Fruit fly (Drosophila melanogaster) whole organism, pupa: ENCODE data around the gene Pgd.

Experiments
- CG10348 ChIP-seq: fragments of 200-800 bp; sonication (Bioruptor generic); IDR thresholded peaks from 2 replicates; pipeline ENCODE4 v1.3.6; 2022; ENCODE audit warnings: missing biosample characterization, missing genetic modification characterization
- CG12605 ChIP-seq: fragments of 200-800 bp; sonication (Bioruptor generic); IDR thresholded peaks from 2 replicates; pipeline ENCODE4 v1.3.6; 2022; ENCODE audit warnings: missing biosample characterization, missing genetic modification characterization
- CG13204 ChIP-seq: fragments of 200-800 bp; sonication (Bioruptor generic); optimal IDR thresholded peaks from 2 replicates; lab custom pipeline; 2018; ENCODE audit warnings: missing biosample characterization, mild to moderate bottlenecking, missing genetic modification characterization, moderate library complexity
- CG14655 ChIP-seq: fragments of 200-800 bp; sonication (Bioruptor generic); optimal IDR thresholded peaks from 3 replicates; lab custom pipeline; 2017; ENCODE audit warnings: mild to moderate bottlenecking, missing biosample characterization, missing genetic modification reagents, missing genetic modification characterization
- CG15710 ChIP-seq: fragments of 200-800 bp; sonication (Bioruptor generic); optimal IDR thresholded peaks from 2 replicates; lab custom pipeline; 2018; ENCODE audit warnings: missing biosample characterization, mild to moderate bottlenecking, missing genetic modification characterization, moderate library complexity
- CG17806 ChIP-seq: fragments of 200-800 bp; sonication (Bioruptor generic); optimal IDR thresholded peaks from 2 replicates; lab custom pipeline; 2018; ENCODE audit warnings: missing biosample characterization, mild to moderate bottlenecking, missing genetic modification characterization, moderate library complexity
- CG32121 ChIP-seq: fragments of 200-800 bp; sonication (Bioruptor generic); IDR thresholded peaks from 2 replicates; pipeline ENCODE4 v1.3.6; 2022; ENCODE audit warnings: missing biosample characterization, missing genetic modification characterization
- CG34367 ChIP-seq: fragments of 200-800 bp; sonication (Bioruptor generic); optimal IDR thresholded peaks from 2 replicates; lab custom pipeline; 2018; ENCODE audit warnings: missing biosample characterization, mild to moderate bottlenecking, missing genetic modification characterization
- CG4496 ChIP-seq: fragments of 200-800 bp; sonication (Bioruptor generic); IDR thresholded peaks from 3 replicates; pipeline ENCODE4 v1.3.6; 2022; ENCODE audit warnings: missing biosample characterization, missing genetic modification characterization
- CG8159 ChIP-seq: fragments of 200-800 bp; sonication (Bioruptor generic); optimal IDR thresholded peaks from 3 replicates; lab custom pipeline; 2018; ENCODE audit warnings: missing biosample characterization, mild to moderate bottlenecking, missing genetic modification characterization, moderate library complexity
- CG8301 ChIP-seq: fragments of 200-800 bp; sonication (Bioruptor generic); optimal IDR thresholded peaks from 2 replicates; lab custom pipeline; 2018; ENCODE audit warnings: missing biosample characterization, mild to moderate bottlenecking, missing genetic modification characterization
- CG9948 ChIP-seq: fragments of 200-800 bp; sonication (Bioruptor generic); optimal IDR thresholded peaks from 2 replicates; lab custom pipeline; 2018; ENCODE audit warnings: missing biosample characterization, mild to moderate bottlenecking, missing genetic modification characterization, moderate library complexity
- D1 ChIP-seq: fragments of 200-800 bp; sonication (Bioruptor generic); optimal IDR thresholded peaks from 2 replicates; lab custom pipeline; 2018; ENCODE audit warnings: missing biosample characterization, mild to moderate bottlenecking, missing genetic modification characterization, moderate library complexity
- EcR ChIP-seq: fragments of 200-800 bp; sonication (Bioruptor generic); optimal IDR thresholded peaks from 3 replicates; lab custom pipeline; 2019; ENCODE audit warnings: missing biosample characterization, missing genetic modification characterization, mild to moderate bottlenecking, moderate library complexity, missing genetic modification reagents
- Ets98B ChIP-seq: fragments of 200-800 bp; sonication (Bioruptor generic); IDR thresholded peaks from 2 replicates; pipeline ENCODE4 v1.3.6; 2022; ENCODE audit warnings: missing biosample characterization, missing genetic modification characterization
- Pif1A ChIP-seq: fragments of 200-800 bp; sonication (Bioruptor generic); optimal IDR thresholded peaks from 3 replicates; lab custom pipeline; 2016; ENCODE audit warnings: missing biosample characterization, missing genetic modification characterization
- Pif1B ChIP-seq: fragments of 200-800 bp; sonication (Bioruptor generic); optimal IDR thresholded peaks from 3 replicates; lab custom pipeline; 2016; ENCODE audit warnings: missing biosample characterization, missing genetic modification characterization
- Snoo ChIP-seq: fragments of 200-800 bp; sonication (Bioruptor generic); optimal IDR thresholded peaks from 3 replicates; lab custom pipeline; 2017; ENCODE audit warnings: missing biosample characterization, mild to moderate bottlenecking, missing genetic modification characterization, inconsistent platforms
- fd96Ca ChIP-seq: fragments of 200-800 bp; sonication (Bioruptor generic); IDR thresholded peaks from 3 replicates; pipeline ENCODE4 v1.3.6; 2022; ENCODE audit warnings: missing biosample characterization, missing genetic modification characterization
- gl ChIP-seq: fragments of 200-800 bp; sonication (Bioruptor generic); optimal IDR thresholded peaks from 2 replicates; lab custom pipeline; 2018; ENCODE audit warnings: missing biosample characterization, mild to moderate bottlenecking, missing genetic modification characterization
- rn ChIP-seq: fragments of 200-800 bp; sonication (Bioruptor generic); IDR thresholded peaks from 2 replicates; pipeline ENCODE4 v1.3.6; 2022; ENCODE audit warnings: missing biosample characterization, missing genetic modification characterization

The Pgd gene

DNA sequence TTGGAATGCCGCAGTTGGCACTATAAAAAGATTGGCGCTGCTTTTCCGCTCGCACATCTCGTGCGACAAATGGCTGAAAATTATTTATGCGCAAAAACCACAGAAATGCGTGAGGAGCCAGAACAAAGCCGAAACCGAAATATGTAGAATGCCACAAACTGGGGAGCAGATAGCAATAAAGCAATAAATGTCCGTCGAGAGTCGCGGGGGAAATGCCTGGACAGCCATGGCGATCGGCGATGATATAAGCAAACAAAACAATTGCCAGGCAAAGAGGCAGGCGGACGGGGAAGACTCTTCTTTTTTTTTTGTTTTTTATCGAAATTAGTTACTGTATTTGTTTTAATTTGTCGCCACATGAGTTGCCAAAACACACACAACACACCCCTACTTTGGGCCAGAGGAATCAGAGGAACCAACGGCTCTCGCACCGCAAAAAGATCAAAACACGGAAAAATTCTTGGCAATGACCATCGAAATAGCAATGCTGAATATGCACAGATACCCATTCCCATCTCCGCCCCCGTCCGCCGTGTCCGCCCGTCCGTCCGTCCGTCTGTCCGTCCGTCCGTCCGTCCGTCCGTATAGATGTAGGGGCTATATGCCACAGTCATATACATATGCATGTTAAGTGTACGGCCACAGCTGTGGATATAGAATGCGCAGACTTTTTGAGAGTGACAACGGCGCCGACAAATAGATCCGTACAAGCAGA is 23.7 kb downstream of the Pgd start:
- TF ChIP-seq CG8159 (tag; lab: Kevin White, UChicago) (no peak), CG13204 (GFP tag; lab: Kevin White, UChicago) (no peak), CG32121 (peak; percentile 62), CG10348 (GFP tag; lab: Robert Waterston, UW) (no peak), D1 (tag; lab: Kevin White, UChicago) (no peak)

DNA sequence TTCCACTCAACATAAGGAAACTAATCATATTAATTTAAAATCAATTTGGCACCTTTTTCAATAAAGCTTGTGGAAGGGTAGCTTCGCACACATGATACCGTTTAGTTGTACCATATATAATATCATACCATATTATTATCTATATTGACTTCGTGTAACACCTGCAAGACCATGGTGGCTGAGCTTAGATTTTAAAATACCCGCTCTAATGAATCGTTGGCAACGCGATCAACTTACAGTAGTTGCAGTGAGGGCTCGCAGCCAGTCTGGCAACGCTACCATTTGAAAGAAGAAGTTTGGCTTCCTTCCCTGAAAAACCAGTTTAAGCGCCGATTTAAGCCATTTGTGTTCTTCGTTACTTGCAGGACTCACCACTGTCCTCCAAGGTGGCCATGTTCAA is 25.5 kb downstream of the Pgd start:
- TF ChIP-seq CG8301 (tag; lab: Kevin White, UChicago) (no peak), Pif1A (GFP tag; lab: Kevin White, UChicago) (no peak), CG10348 (GFP tag; lab: Robert Waterston, UW) (no peak), gl (tag; lab: Kevin White, UChicago) (no peak), EcR (GFP tag; lab: Kevin White, UChicago) (no peak), Snoo (tag; lab: Kevin White, UChicago) (no peak), Ets98B (GFP tag; lab: Robert Waterston, UW) (no peak)

DNA sequence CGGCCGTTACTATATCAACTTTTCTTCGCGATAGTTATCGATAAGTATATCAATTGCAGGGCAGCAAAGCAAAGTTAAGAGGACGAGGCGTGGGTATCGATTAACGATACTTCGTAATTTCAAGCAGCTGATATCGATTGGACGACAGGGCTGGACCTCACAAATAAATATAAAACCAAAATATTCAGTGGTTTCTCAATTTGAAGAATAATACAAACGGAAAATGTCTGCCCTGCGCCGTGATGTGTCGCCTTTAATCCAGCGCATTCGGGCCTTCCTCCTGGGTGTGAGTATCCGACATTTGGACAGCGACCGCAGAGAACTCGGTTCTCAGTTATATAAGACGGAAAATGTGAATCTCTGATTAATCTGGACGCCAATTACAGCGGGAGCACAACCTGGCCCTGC is 27.5 kb downstream of the Pgd start, which contains the start of gene ND-B14.5A:
TSS of gene ND-B14.5A (plus strand) at position 107 of the 408 bp plus-strand sequence.
- no peak for TF ChIP-seq CG9948 (tag; lab: Kevin White, UChicago)
- TF ChIP-seq CG4496 (GFP tag; lab: Robert Waterston, UW), result 0 out of 3 replicates have a peak, but pooled peaks have one; percentile 18
- TF ChIP-seq, all 21 proteins: peak for 1

DNA sequence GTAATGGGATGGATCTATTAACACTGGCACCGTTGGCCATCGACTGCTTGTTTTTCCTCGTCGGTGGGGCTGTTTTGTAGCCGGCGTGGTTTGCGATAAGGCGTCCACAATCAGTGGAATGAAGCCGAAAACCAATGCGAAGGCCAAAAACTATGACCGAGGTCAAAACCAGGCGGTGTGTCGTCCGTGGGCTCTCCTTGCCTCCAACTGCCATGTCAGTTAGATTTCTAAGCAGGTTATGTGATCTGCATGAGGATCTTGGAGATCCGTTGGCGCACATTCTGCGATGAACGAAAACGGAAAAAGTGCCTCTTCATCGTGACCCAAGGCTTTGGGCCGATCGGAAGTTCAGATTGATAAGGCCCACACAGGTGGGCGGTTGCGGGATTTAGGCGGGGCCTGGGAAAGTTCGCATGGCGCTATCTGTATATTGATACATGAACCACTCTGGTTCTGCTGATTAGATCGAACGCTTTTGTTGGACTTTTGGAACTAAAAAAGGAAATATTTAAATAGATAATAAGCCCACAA is 30.4 kb downstream of the Pgd start, which contains the start of gene Cyp4d14:
TSS of gene Cyp4d14 (minus strand) at position 51 of the 531 bp plus-strand sequence.
- no peak for TF ChIP-seq CG8159 (tag; lab: Kevin White, UChicago)
- TF ChIP-seq CG17806 (tag; lab: Kevin White, UChicago), result no peak
- TF ChIP-seq fd96Ca (GFP tag; lab: Robert Waterston, UW), result no peak
- TF ChIP-seq EcR (GFP tag; lab: Kevin White, UChicago), result no peak
- no peak for TF ChIP-seq Pif1B (GFP tag; lab: Kevin White, UChicago)
- TF ChIP-seq CG4496 (GFP tag; lab: Robert Waterston, UW), result no peak
- TF ChIP-seq CG8301 (tag; lab: Kevin White, UChicago), result no peak
- no peak for TF ChIP-seq CG34367 (tag; lab: Kevin White, UChicago)
- no peak for TF ChIP-seq CG10348 (GFP tag; lab: Robert Waterston, UW)
- no peak for TF ChIP-seq rn
- TF ChIP-seq Snoo (tag; lab: Kevin White, UChicago), result no peak
- TF ChIP-seq CG14655, result no peak
- TF ChIP-seq CG15710, result no peak
- TF ChIP-seq Pif1A (GFP tag; lab: Kevin White, UChicago), result no peak
- TF ChIP-seq CG32121, result no peak

DNA sequence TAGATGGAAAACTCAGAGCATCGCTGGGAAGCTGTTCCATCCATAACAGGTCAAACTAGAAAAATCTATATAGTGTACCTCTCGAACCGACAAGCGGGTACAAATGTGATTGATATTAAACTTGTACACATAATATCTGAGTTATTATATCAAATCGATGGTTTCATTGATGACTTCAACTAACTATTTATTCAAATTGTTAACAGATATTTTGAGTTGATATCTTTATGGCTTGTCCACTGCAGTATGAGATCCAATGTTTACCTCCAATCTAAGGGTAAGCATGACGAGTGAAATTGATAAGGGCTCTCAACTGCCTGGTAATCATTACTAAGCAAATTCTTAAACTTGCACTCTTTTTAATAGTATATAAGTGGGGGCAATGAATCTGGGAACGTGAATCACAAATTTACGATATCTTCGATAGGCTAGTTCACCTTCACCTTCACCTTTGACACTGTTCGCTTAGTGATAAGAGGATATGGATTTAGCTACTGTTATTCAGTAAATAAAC is 31.1 kb downstream of the Pgd start, which contains the start of gene Cyp4d2:
TSS of gene Cyp4d2 (plus strand) at position 51 of the 514 bp plus-strand sequence.
- no peak for TF ChIP-seq Pif1B (GFP tag; lab: Kevin White, UChicago)
- TF ChIP-seq CG8301 (tag; lab: Kevin White, UChicago), result no peak
- TF ChIP-seq CG17806 (tag; lab: Kevin White, UChicago), result no peak
- TF ChIP-seq rn, result no peak
- no peak for TF ChIP-seq CG14655
- TF ChIP-seq gl (tag; lab: Kevin White, UChicago), result no peak
- no peak for TF ChIP-seq CG13204 (GFP tag; lab: Kevin White, UChicago)
- TF ChIP-seq CG32121, result no peak
- no peak for TF ChIP-seq CG12605 (GFP tag; lab: Robert Waterston, UW)
- no peak for TF ChIP-seq EcR (GFP tag; lab: Kevin White, UChicago)
- no peak for TF ChIP-seq Ets98B (GFP tag; lab: Robert Waterston, UW)
- TF ChIP-seq Snoo (tag; lab: Kevin White, UChicago), result no peak
- no peak for TF ChIP-seq D1 (tag; lab: Kevin White, UChicago)
- TF ChIP-seq CG4496 (GFP tag; lab: Robert Waterston, UW), result no peak
- no peak for TF ChIP-seq CG8159 (tag; lab: Kevin White, UChicago)
- TF ChIP-seq CG10348 (GFP tag; lab: Robert Waterston, UW), result no peak

DNA sequence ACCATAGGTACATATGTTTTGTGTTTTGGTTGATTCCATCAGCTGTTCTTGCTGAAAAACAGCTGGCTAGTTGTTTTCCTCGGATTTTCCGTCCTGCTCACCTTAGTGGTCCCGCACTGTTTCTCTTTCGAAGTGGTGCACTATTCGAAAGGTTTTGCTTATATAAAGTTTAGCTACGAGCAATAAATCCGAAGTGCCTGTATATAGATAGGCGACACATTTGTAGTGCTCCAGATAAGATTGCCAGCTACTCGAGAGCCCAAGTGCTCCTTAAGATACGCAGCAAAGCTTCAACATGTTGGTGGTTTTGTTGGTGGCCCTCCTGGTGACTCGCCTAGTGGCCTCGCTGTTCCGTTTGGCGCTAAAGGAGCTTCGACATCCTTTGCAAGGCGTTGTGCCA is 33.9 kb downstream of the Pgd start, which contains the start of gene Cyp4ae1:
TSS of gene Cyp4ae1 (plus strand) at position 206 of the 400 bp plus-strand sequence.
- no peak for TF ChIP-seq Pif1B (GFP tag; lab: Kevin White, UChicago)
- no peak for TF ChIP-seq D1 (tag; lab: Kevin White, UChicago)
- no peak for TF ChIP-seq CG17806 (tag; lab: Kevin White, UChicago)
- TF ChIP-seq CG10348 (GFP tag; lab: Robert Waterston, UW), result no peak
- no peak for TF ChIP-seq Ets98B (GFP tag; lab: Robert Waterston, UW)
- TF ChIP-seq CG13204 (GFP tag; lab: Kevin White, UChicago), result no peak
- TF ChIP-seq EcR (GFP tag; lab: Kevin White, UChicago), result no peak
- TF ChIP-seq CG34367 (tag; lab: Kevin White, UChicago), result no peak
- no peak for TF ChIP-seq Snoo (tag; lab: Kevin White, UChicago)
- TF ChIP-seq fd96Ca (GFP tag; lab: Robert Waterston, UW), result no peak
- TF ChIP-seq gl (tag; lab: Kevin White, UChicago), result no peak
- TF ChIP-seq CG15710, result no peak
